Worm (Caenorhabditis elegans) whole organism, L1 larva: Measurements from ENCODE around the gene cest-25.
A peak's percentile ranks its signal among the peaks of the same experiment; 100 is the strongest.

Experiments
- ama-1 ChIP-seq: fragments of 150-350 bp; optimal IDR thresholded peaks from 2 replicates; lab custom pipeline; 2014
- egl-27 ChIP-seq, 2 experiments: fragments of 150-350 bp in 1 of 2; sonication (generic microtip); optimal IDR thresholded peaks; 3 replicates each; lab custom pipeline; 2017 to 2018; ENCODE audit warnings: missing biosample characterization in 2 of 2, missing genetic modification characterization in 2 of 2, missing genetic modification reagents in 2 of 2
- mdl-1 ChIP-seq, 2 experiments: fragments of 150-350 bp; optimal IDR thresholded peaks; 2 replicates each; lab custom pipeline; 2014 to 2017; ENCODE audit warnings: missing biosample characterization in 2 of 2, missing genetic modification characterization in 2 of 2, inconsistent platforms in 1 of 2
- nhr-77 ChIP-seq: fragments of 150-350 bp; optimal IDR thresholded peaks from 2 replicates; lab custom pipeline; 2014; ENCODE audit warnings: missing biosample characterization, missing genetic modification characterization
- snu-23 ChIP-seq: sonication (generic microtip); optimal IDR thresholded peaks from 2 replicates; lab custom pipeline; 2016; ENCODE audit warnings: missing genetic modification characterization, missing compliant biosample characterization
- unc-62 ChIP-seq: fragments of 150-350 bp; optimal IDR thresholded peaks from 2 replicates; lab custom pipeline; 2014; ENCODE audit warnings: missing biosample characterization, missing genetic modification reagents, missing genetic modification characterization
- xbp-1 ChIP-seq: sonication (generic microtip); optimal IDR thresholded peaks from 2 replicates; lab custom pipeline; 2016; ENCODE audit warnings: missing genetic modification characterization, missing compliant biosample characterization

DNA sequence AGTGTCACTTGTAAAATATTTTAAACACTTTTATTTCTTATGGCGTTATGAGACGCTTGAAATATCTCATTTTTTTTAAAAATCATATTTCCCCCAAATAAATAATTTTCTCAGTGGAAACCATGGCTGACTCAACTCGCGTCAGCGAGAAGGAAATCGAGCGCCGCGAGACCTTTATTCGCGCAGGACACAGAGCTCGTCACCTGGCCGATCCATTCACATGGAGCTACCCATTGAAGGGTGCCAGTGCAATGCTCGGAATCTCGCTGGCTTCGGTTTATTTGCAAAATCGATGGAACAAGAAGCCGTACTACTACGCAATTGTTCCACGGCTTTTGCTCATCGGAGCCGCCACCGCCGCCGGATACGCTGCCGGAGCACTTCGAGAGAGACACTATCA lies 47.4 kb upstream of the cest-25 start, which contains the start of gene nduc-2:
- no peak for TF ChIP-seq egl-27 (tag; optimal IDR thresholded peaks at IDR 0.05; lab: Kevin White, UChicago)
- TF ChIP-seq snu-23 (GFP tag; lab: Kevin White, UChicago): no peak
- no peak for TF ChIP-seq unc-62 (GFP tag; lab: Kevin White, UChicago)
- TF ChIP-seq xbp-1: no peak
- no peak for TF ChIP-seq mdl-1 (tag; optimal IDR thresholded peaks at IDR 0.05; lab: Kevin White, UChicago)
- TF ChIP-seq nhr-77: no peak
- TF ChIP-seq ama-1: peak; percentile 11
